Worm (Caenorhabditis elegans): Measurements from ENCODE around the gene C33D9.3.

ce11 chrIV:8822598-8822997, 29.9 kb upstream of the C33D9.3 start:
- no peak for TF ChIP-seq lsy-12 (tag; optimal IDR thresholded peaks at IDR 0.05)
- no peak for TF ChIP-seq pqm-1 (tag; optimal IDR thresholded peaks at IDR 0.05)
- TF ChIP-seq nhr-12 (tag; optimal IDR thresholded peaks at IDR 0.05), result no peak
- no peak for TF ChIP-seq unc-62 (GFP tag; optimal IDR thresholded peaks at IDR 0.05)

All from whole organism, L3 larva.